Fruit fly (Drosophila melanogaster) whole organism, embryonic: Measurements from ENCODE around the gene CG8051.
A peak's percentile ranks its signal among the peaks of the same experiment; 100 is the strongest.

Experiments
- B-H1 ChIP-seq: fragments of 200-800 bp; sonication (Bioruptor generic); IDR thresholded peaks from 3 replicates; pipeline ENCODE4 v1.3.6; 2022; ENCODE audit warnings: missing biosample characterization, missing genetic modification characterization
- CG10959 ChIP-seq: fragments of 200-800 bp; sonication (Bioruptor generic); IDR thresholded peaks from 2 replicates; pipeline ENCODE4 v1.3.6; 2022; ENCODE audit warnings: missing biosample characterization, missing genetic modification characterization
- CG10979 ChIP-seq: fragments of 200-800 bp; sonication (Bioruptor generic); optimal IDR thresholded peaks from 2 replicates; lab custom pipeline; 2018; ENCODE audit warnings: missing biosample characterization, mild to moderate bottlenecking, missing genetic modification characterization, moderate library complexity
- CG11723 ChIP-seq: fragments of 200-800 bp; sonication (Bioruptor generic); optimal IDR thresholded peaks from 2 replicates; lab custom pipeline; 2017; ENCODE audit warnings: missing biosample characterization, mild to moderate bottlenecking, missing genetic modification characterization
- CG12071 ChIP-seq: fragments of 200-800 bp; sonication (Bioruptor generic); optimal IDR thresholded peaks from 3 replicates; lab custom pipeline; 2018; ENCODE audit warnings: missing biosample characterization, mild to moderate bottlenecking, missing genetic modification characterization
- CG12104 ChIP-seq: fragments of 200-800 bp; sonication (Bioruptor generic); optimal IDR thresholded peaks from 3 replicates; lab custom pipeline; 2016; ENCODE audit warnings: missing biosample characterization, missing genetic modification characterization
- CG12769 ChIP-seq: fragments of 200-800 bp; sonication (Bioruptor generic); optimal IDR thresholded peaks from 2 replicates; lab custom pipeline; 2019; ENCODE audit warnings: missing biosample characterization, mild to moderate bottlenecking, missing genetic modification characterization, moderate library complexity
- CG14965 ChIP-seq: fragments of 200-800 bp; sonication (Bioruptor generic); optimal IDR thresholded peaks from 2 replicates; lab custom pipeline; 2016; ENCODE audit warnings: missing biosample characterization, missing genetic modification characterization, borderline replicate concordance
- CG15479 ChIP-seq: fragments of 200-800 bp; sonication (Bioruptor generic); optimal IDR thresholded peaks from 3 replicates; lab custom pipeline; 2019; ENCODE audit warnings: missing biosample characterization, mild to moderate bottlenecking, missing genetic modification characterization, moderate library complexity
- CG15601 ChIP-seq: fragments of 200-800 bp; sonication (Bioruptor generic); optimal IDR thresholded peaks from 3 replicates; lab custom pipeline; 2019; ENCODE audit warnings: missing biosample characterization, mild to moderate bottlenecking, missing genetic modification characterization, moderate library complexity
- CG16779 ChIP-seq: fragments of 200-800 bp; sonication (Bioruptor generic); IDR thresholded peaks from 2 replicates; pipeline ENCODE4 v1.3.6; 2022; ENCODE audit warnings: missing biosample characterization, missing genetic modification characterization
- CG16813 ChIP-seq: fragments of 200-800 bp; sonication (Bioruptor generic); IDR thresholded peaks from 3 replicates; pipeline ENCODE4 v1.3.6; 2022; ENCODE audit warnings: missing biosample characterization, missing genetic modification characterization; ENCODE audit not compliant: partially characterized antibody
- CG2120 ChIP-seq: fragments of 200-800 bp; sonication (Bioruptor generic); optimal IDR thresholded peaks from 3 replicates; lab custom pipeline; 2016; ENCODE audit warnings: missing biosample characterization, missing genetic modification characterization
- CG2129 ChIP-seq: fragments of 200-800 bp; sonication (Bioruptor generic); IDR thresholded peaks from 2 replicates; pipeline ENCODE4 v1.3.6; 2022; ENCODE audit warnings: missing biosample characterization, missing genetic modification characterization; ENCODE audit not compliant: partially characterized antibody
- CG30403 ChIP-seq: fragments of 200-800 bp; sonication (Bioruptor generic); optimal IDR thresholded peaks from 3 replicates; lab custom pipeline; 2016; ENCODE audit warnings: missing biosample characterization, missing genetic modification characterization
- CG30431 ChIP-seq: fragments of 200-800 bp; sonication (Bioruptor generic); optimal IDR thresholded peaks from 2 replicates; lab custom pipeline; 2017; ENCODE audit warnings: missing biosample characterization, missing genetic modification characterization
- CG32772 ChIP-seq: fragments of 200-800 bp; sonication (Bioruptor generic); IDR thresholded peaks from 2 replicates; pipeline ENCODE4 v1.3.6; 2022; ENCODE audit warnings: missing biosample characterization, missing genetic modification characterization
- CG4730 ChIP-seq: fragments of 200-800 bp; sonication (Bioruptor generic); IDR thresholded peaks from 2 replicates; pipeline ENCODE4 v1.3.6; 2022; ENCODE audit warnings: missing biosample characterization, missing genetic modification characterization
- CG5953 ChIP-seq: fragments of 200-800 bp; sonication (Bioruptor generic); IDR thresholded peaks from 2 replicates; pipeline ENCODE4 v1.3.6; 2022; ENCODE audit warnings: missing biosample characterization, missing genetic modification characterization
- CG6175 ChIP-seq: fragments of 200-800 bp; sonication (Bioruptor generic); IDR thresholded peaks from 3 replicates; pipeline ENCODE4 v1.3.6; 2022; ENCODE audit warnings: missing biosample characterization, missing genetic modification characterization
- CG6272 ChIP-seq: fragments of 200-800 bp; sonication (Bioruptor generic); IDR thresholded peaks from 2 replicates; pipeline ENCODE4 v1.3.6; 2022; ENCODE audit warnings: missing biosample characterization, missing genetic modification characterization
- CG7271 ChIP-seq: fragments of 200-800 bp; sonication (Bioruptor generic); optimal IDR thresholded peaks from 2 replicates; lab custom pipeline; 2018; ENCODE audit warnings: missing biosample characterization, mild to moderate bottlenecking, missing genetic modification characterization, moderate library complexity
- CG9609 ChIP-seq: fragments of 200-800 bp; sonication (Bioruptor generic); optimal IDR thresholded peaks from 3 replicates; lab custom pipeline; 2016; ENCODE audit warnings: missing biosample characterization, missing genetic modification characterization
- Chrac-16 ChIP-seq: fragments of 200-800 bp; sonication (Bioruptor generic); optimal IDR thresholded peaks from 3 replicates; lab custom pipeline; 2016; ENCODE audit warnings: missing biosample characterization, missing genetic modification characterization
- CrebB ChIP-seq: fragments of 200-800 bp; sonication (Bioruptor generic); optimal IDR thresholded peaks from 3 replicates; lab custom pipeline; 2018; ENCODE audit warnings: missing biosample characterization, mild to moderate bottlenecking, missing genetic modification characterization
- Gsc ChIP-seq: fragments of 200-800 bp; sonication (Bioruptor generic); IDR thresholded peaks from 2 replicates; pipeline ENCODE4 v1.3.6; 2022; ENCODE audit warnings: missing biosample characterization, missing genetic modification characterization
- Hr3 ChIP-seq: fragments of 200-800 bp; sonication (Bioruptor generic); optimal IDR thresholded peaks from 3 replicates; lab custom pipeline; 2016; ENCODE audit warnings: missing biosample characterization, missing genetic modification characterization
- Meics ChIP-seq: fragments of 200-800 bp; sonication (Bioruptor generic); optimal IDR thresholded peaks from 2 replicates; lab custom pipeline; 2017; ENCODE audit warnings: missing biosample characterization, mild to moderate bottlenecking, missing genetic modification characterization
- NC2β ChIP-seq: fragments of 200-800 bp; sonication (Bioruptor generic); optimal IDR thresholded peaks from 2 replicates; lab custom pipeline; 2016; ENCODE audit warnings: missing biosample characterization, missing genetic modification characterization
- Scr ChIP-seq: fragments of 200-800 bp; sonication (Bioruptor generic); IDR thresholded peaks from 2 replicates; pipeline ENCODE4 v1.3.6; 2022; ENCODE audit warnings: missing biosample characterization, missing genetic modification characterization; ENCODE audit not compliant: partially characterized antibody
- Sox100B ChIP-seq: fragments of 200-800 bp; sonication (Bioruptor generic); optimal IDR thresholded peaks from 3 replicates; lab custom pipeline; 2018; ENCODE audit warnings: missing biosample characterization, mild to moderate bottlenecking, missing genetic modification characterization
- Sox102F ChIP-seq: fragments of 200-800 bp; sonication (Bioruptor generic); optimal IDR thresholded peaks from 2 replicates; lab custom pipeline; 2018; ENCODE audit warnings: missing biosample characterization, mild to moderate bottlenecking, missing genetic modification characterization, moderate library complexity
- Sry-β ChIP-seq: fragments of 200-800 bp; sonication (Bioruptor generic); optimal IDR thresholded peaks from 2 replicates; lab custom pipeline; 2018; ENCODE audit warnings: missing biosample characterization, mild to moderate bottlenecking, missing genetic modification characterization, moderate library complexity
- Trl ChIP-seq, 3 experiments: fragments of >200 bp in 2 of 3; fragments of 200-800 bp in 1 of 3; sonication (Bioruptor generic) in 1 of 3; optimal IDR thresholded peaks; 2 replicates in 1 of 3; 3 replicates in 2 of 3; lab custom pipeline; 2016 to 2017; ENCODE audit warnings: missing biosample characterization in 1 of 3, missing genetic modification characterization in 1 of 3
- bowl ChIP-seq: fragments of 200-800 bp; sonication (Bioruptor generic); IDR thresholded peaks from 2 replicates; pipeline ENCODE4 v1.3.6; 2022; ENCODE audit warnings: missing biosample characterization, missing genetic modification characterization
- btn ChIP-seq: fragments of 200-800 bp; sonication (Bioruptor generic); optimal IDR thresholded peaks from 2 replicates; lab custom pipeline; 2016; ENCODE audit warnings: missing biosample characterization, missing genetic modification characterization
- cg ChIP-seq: fragments of 200-800 bp; sonication (Bioruptor generic); optimal IDR thresholded peaks from 3 replicates; lab custom pipeline; 2019; ENCODE audit warnings: missing biosample characterization, mild to moderate bottlenecking, missing genetic modification characterization, moderate library complexity
- crc ChIP-seq: fragments of 200-800 bp; sonication (Bioruptor generic); optimal IDR thresholded peaks from 2 replicates; lab custom pipeline; 2016; ENCODE audit warnings: missing biosample characterization, missing genetic modification characterization
- fd3F ChIP-seq: fragments of 200-800 bp; sonication (Bioruptor generic); optimal IDR thresholded peaks from 2 replicates; lab custom pipeline; 2018; ENCODE audit warnings: missing biosample characterization, mild to moderate bottlenecking, missing genetic modification characterization, moderate library complexity
- fru ChIP-seq: fragments of >200 bp; optimal IDR thresholded peaks from 2 replicates; lab custom pipeline; 2017
- ind ChIP-seq: fragments of 200-800 bp; sonication (Bioruptor generic); optimal IDR thresholded peaks from 3 replicates; lab custom pipeline; 2016; ENCODE audit warnings: missing biosample characterization, missing genetic modification characterization
- jumu ChIP-seq: fragments of 200-800 bp; sonication (Bioruptor generic); optimal IDR thresholded peaks from 3 replicates; lab custom pipeline; 2016; ENCODE audit warnings: missing biosample characterization, missing genetic modification characterization
- ken ChIP-seq: fragments of 200-800 bp; sonication (Bioruptor generic); IDR thresholded peaks from 3 replicates; pipeline ENCODE4 v1.3.6; 2022; ENCODE audit warnings: missing biosample characterization, missing genetic modification characterization
- lov ChIP-seq, 2 experiments: fragments of 200-800 bp in 1 of 2; fragments of >200 bp in 1 of 2; sonication (Bioruptor generic) in 1 of 2; IDR thresholded peaks in 1 of 2; optimal IDR thresholded peaks in 1 of 2; 2 replicates in 1 of 2; 3 replicates in 1 of 2; pipeline versions ENCODE4 v1.3.6 to Lab custom; 2017 to 2022; ENCODE audit warnings: missing biosample characterization in 1 of 2, missing genetic modification characterization in 1 of 2
- odd ChIP-seq: fragments of 200-800 bp; sonication (Bioruptor generic); optimal IDR thresholded peaks from 2 replicates; lab custom pipeline; 2017; ENCODE audit warnings: missing biosample characterization, mild to moderate bottlenecking, missing genetic modification characterization
- pita ChIP-seq: fragments of 200-800 bp; sonication (Bioruptor generic); optimal IDR thresholded peaks from 2 replicates; lab custom pipeline; 2017; ENCODE audit warnings: missing biosample characterization, mild to moderate bottlenecking, missing genetic modification characterization
- pzg ChIP-seq: fragments of 200-800 bp; sonication (Bioruptor generic); optimal IDR thresholded peaks from 3 replicates; lab custom pipeline; 2018; ENCODE audit warnings: missing biosample characterization, mild to moderate bottlenecking, missing genetic modification characterization, moderate library complexity
- stwl ChIP-seq: fragments of 200-800 bp; sonication (Bioruptor generic); optimal IDR thresholded peaks from 3 replicates; lab custom pipeline; 2018; ENCODE audit warnings: missing biosample characterization, mild to moderate bottlenecking, missing genetic modification characterization, moderate library complexity
- tin ChIP-seq: fragments of 200-800 bp; sonication (Bioruptor generic); optimal IDR thresholded peaks from 3 replicates; lab custom pipeline; 2016; ENCODE audit warnings: missing biosample characterization, missing genetic modification characterization
- tio ChIP-seq: fragments of 200-800 bp; sonication (Bioruptor generic); optimal IDR thresholded peaks from 2 replicates; lab custom pipeline; 2017; ENCODE audit warnings: missing biosample characterization, missing genetic modification characterization, inconsistent platforms

CG8051 gene

dm6 chrX:19354628-19355101 lies 46.9 kb upstream of the CG8051 start (continued):
- TF ChIP-seq tio (GFP tag; lab: Kevin White, UChicago) (peak; percentile 41), pzg (GFP tag; lab: Kevin White, UChicago) (no peak), Gsc (GFP tag; lab: Robert Waterston, UW) (no peak), cg (GFP tag; lab: Kevin White, UChicago) (peak; percentile 60), CG16779 (no peak), Sox102F (GFP tag; lab: Kevin White, UChicago) (peak; percentile 51), fru (no peak), CG2129 (no peak), crc (peak; percentile 12), ken (GFP tag; lab: Robert Waterston, UW) (no peak), Hr3 (peak; percentile 32), CG12769 (tag; lab: Kevin White, UChicago) (peak; percentile 46), CG7271 (tag; lab: Kevin White, UChicago) (no peak), CG10959 (GFP tag; lab: Robert Waterston, UW) (no peak), bowl (GFP tag; lab: Robert Waterston, UW) (no peak), CG15479 (GFP tag; lab: Kevin White, UChicago) (no peak), CG15601 (peak; percentile 42), CG10979 (tag; lab: Kevin White, UChicago) (peak; percentile 61), Trl (optimal IDR thresholded peaks at IDR 0.05; lab: Kevin White, UChicago) (no peak), Trl (GFP tag; optimal IDR thresholded peaks at IDR 0.05; lab: Kevin White, UChicago) (peak; percentile 37), btn (no peak), jumu (GFP tag; lab: Kevin White, UChicago) (peak; percentile 37), CG16813 (GFP tag; lab: Robert Waterston, UW) (no peak), CrebB (no peak), ind (peak; percentile 38), fd3F (GFP tag; lab: Kevin White, UChicago) (peak; percentile 33), Sox100B (GFP tag; lab: Kevin White, UChicago) (peak; percentile 52), CG11723 (GFP tag; lab: Kevin White, UChicago) (peak; percentile 14), CG30403 (GFP tag; lab: Kevin White, UChicago) (peak; percentile 56), CG9609 (GFP tag; lab: Kevin White, UChicago) (peak; percentile 2), Chrac-16 (GFP tag; lab: Kevin White, UChicago) (peak; percentile 22), CG2120 (GFP tag; lab: Kevin White, UChicago) (peak; percentile 63), CG14965 (GFP tag; lab: Kevin White, UChicago) (no peak), CG30431 (GFP tag; lab: Kevin White, UChicago) (peak; percentile 2), lov (optimal IDR thresholded peaks at IDR 0.05; lab: Kevin White, UChicago) (no peak), lov (GFP tag; IDR thresholded peaks at IDR 0.05; lab: Robert Waterston, UW) (no peak), tin (GFP tag; lab: Kevin White, UChicago) (peak; percentile 38), CG4730 (GFP tag; lab: Robert Waterston, UW) (no peak), Sry-β (GFP tag; lab: Kevin White, UChicago) (no peak), NC2β (no peak), CG12104 (GFP tag; lab: Kevin White, UChicago) (peak; percentile 34), B-H1 (no peak), Scr (no peak), CG6175 (GFP tag; lab: Robert Waterston, UW) (no peak), stwl (tag; lab: Kevin White, UChicago) (no peak), CG12071 (GFP tag; lab: Kevin White, UChicago) (no peak), odd (GFP tag; lab: Kevin White, UChicago) (no peak), CG6272 (GFP tag; lab: Robert Waterston, UW) (no peak), CG32772 (GFP tag; lab: Robert Waterston, UW) (no peak), CG5953 (GFP tag; lab: Robert Waterston, UW) (no peak), pita (GFP tag; lab: Kevin White, UChicago) (no peak), Meics (GFP tag; lab: Kevin White, UChicago) (peak; percentile 53)
